Fruit fly (Drosophila melanogaster): ENCODE results near the gene CG9555.

dm6 chr2L:8956336-8956726 lies 35.2 kb upstream of the CG9555 start:
- TF ChIP-seq psq (optimal IDR thresholded peaks at IDR 0.05) (no peak), Myc (optimal IDR thresholded peaks at IDR 0.05) (no peak)

Data from Kc167 (cell line).